Worm (Caenorhabditis elegans) whole organism, late embryonic: ENCODE measurements around the gene Y73F8A.22.

Experiments
- C38D4.7 ChIP-seq: fragments of 200-800 bp; sonication (Bioruptor generic); optimal IDR thresholded peaks from 2 replicates; lab custom pipeline; 2018; ENCODE audit warnings: mild to moderate bottlenecking, missing genetic modification characterization, moderate library complexity, missing compliant biosample characterization
- F13H6.1 ChIP-seq: sonication (generic microtip); optimal IDR thresholded peaks from 2 replicates; lab custom pipeline; 2016; ENCODE audit warnings: missing genetic modification characterization, missing compliant biosample characterization
- ama-1 ChIP-seq: fragments of 150-350 bp; optimal IDR thresholded peaks from 2 replicates; lab custom pipeline; 2014
- ceh-9 ChIP-seq: sonication (generic microtip); optimal IDR thresholded peaks from 2 replicates; lab custom pipeline; 2016; ENCODE audit warnings: mild to moderate bottlenecking, missing genetic modification characterization, inconsistent platforms, missing compliant biosample characterization
- dmd-4 ChIP-seq: sonication (generic microtip); optimal IDR thresholded peaks from 2 replicates; lab custom pipeline; 2016; ENCODE audit warnings: borderline replicate concordance, missing genetic modification characterization, missing compliant biosample characterization
- eyg-1 ChIP-seq: sonication (generic microtip); optimal IDR thresholded peaks from 2 replicates; lab custom pipeline; 2016; ENCODE audit warnings: missing genotype, missing genetic modification characterization, missing compliant biosample characterization
- mec-3 ChIP-seq: sonication (generic microtip); optimal IDR thresholded peaks from 2 replicates; lab custom pipeline; 2016; ENCODE audit warnings: borderline replicate concordance, missing genetic modification characterization, missing compliant biosample characterization
- nhr-11 ChIP-seq: fragments of 150-350 bp; optimal IDR thresholded peaks from 2 replicates; lab custom pipeline; 2014; ENCODE audit warnings: missing biosample characterization, missing genetic modification characterization
- pros-1 ChIP-seq: fragments of 150-350 bp; optimal IDR thresholded peaks from 2 replicates; lab custom pipeline; 2014; ENCODE audit warnings: missing biosample characterization, missing genetic modification reagents, missing genetic modification characterization
- rnt-1 ChIP-seq: sonication (generic microtip); optimal IDR thresholded peaks from 2 replicates; lab custom pipeline; 2016; ENCODE audit warnings: missing genetic modification characterization, missing compliant biosample characterization
- unc-55 ChIP-seq: sonication (generic microtip); optimal IDR thresholded peaks from 2 replicates; lab custom pipeline; 2017; ENCODE audit warnings: missing biosample characterization, missing genetic modification reagents, missing genetic modification characterization

- TF ChIP-seq unc-55 (GFP tag; lab: Kevin White, UChicago): no peak
- no peak for TF ChIP-seq ceh-9
- no peak for TF ChIP-seq mec-3 (tag; lab: Kevin White, UChicago)
- no peak for TF ChIP-seq pros-1
- TF ChIP-seq C38D4.7 (GFP tag; lab: Kevin White, UChicago): no peak
- TF ChIP-seq F13H6.1 (tag; lab: Kevin White, UChicago): no peak
- no peak for TF ChIP-seq ama-1 (lab: Kevin White, UChicago)
- no peak for TF ChIP-seq rnt-1
- TF ChIP-seq eyg-1: no peak
- no peak for TF ChIP-seq dmd-4 (tag; lab: Kevin White, UChicago)
- TF ChIP-seq nhr-11 (tag; lab: Kevin White, UChicago): no peak
Measured at ce11 chrIV:15433805-15434204, 7.4 kb downstream of the Y73F8A.22 start.
